Worm (Caenorhabditis elegans) whole organism, L1 larva: ENCODE measurements around the gene math-33.

Source experiments
- F16B12.6 ChIP-seq: fragments of 150-350 bp; optimal IDR thresholded peaks from 2 replicates; lab custom pipeline; 2014; ENCODE audit warnings: missing biosample characterization, missing genetic modification characterization
- ceh-63 ChIP-seq: fragments of 200-800 bp; sonication (Bioruptor generic); optimal IDR thresholded peaks from 2 replicates; lab custom pipeline; 2018; ENCODE audit warnings: mild to moderate bottlenecking, missing genetic modification characterization, missing compliant biosample characterization
- ceh-90 ChIP-seq: sonication (generic microtip); optimal IDR thresholded peaks from 2 replicates; lab custom pipeline; 2016; ENCODE audit warnings: missing genetic modification characterization, missing compliant biosample characterization
- dpl-1 ChIP-seq, 3 experiments: fragments of 150-350 bp in 2 of 3; sonication (generic microtip) in 1 of 3; optimal IDR thresholded peaks; 2 replicates each; lab custom pipeline; 2014 to 2017; ENCODE audit warnings: missing biosample characterization in 3 of 3, missing genetic modification characterization in 3 of 3, missing genetic modification reagents in 3 of 3
- dsc-1 ChIP-seq: sonication (generic microtip); optimal IDR thresholded peaks from 2 replicates; lab custom pipeline; 2016; ENCODE audit warnings: mild to moderate bottlenecking, missing genetic modification characterization, missing compliant biosample characterization
- efl-1 ChIP-seq, 4 experiments: fragments of 150-350 bp; optimal IDR thresholded peaks in 3 of 4; peaks in 1 of 4; 1 replicate in 1 of 4; 2 replicates in 3 of 4; lab custom pipeline; 2014; ENCODE audit warnings: missing biosample characterization in 2 of 4, missing genetic modification characterization in 2 of 4, missing genetic modification reagents in 2 of 4
- efl-3 ChIP-seq: fragments of 200-800 bp; sonication (Bioruptor generic); optimal IDR thresholded peaks from 2 replicates; lab custom pipeline; 2018; ENCODE audit warnings: mild to moderate bottlenecking, missing genetic modification characterization, missing compliant biosample characterization
- elt-2 ChIP-seq: sonication (generic microtip); optimal IDR thresholded peaks from 2 replicates; lab custom pipeline; 2016; ENCODE audit warnings: missing genetic modification characterization, mild to moderate bottlenecking, inconsistent platforms, missing compliant biosample characterization, missing genetic modification reagents
- elt-3 ChIP-seq, 6 experiments: fragments of 150-350 bp in 1 of 6; sonication (generic microtip); optimal IDR thresholded peaks; 2 replicates each; lab custom pipeline; 2017 to 2018; ENCODE audit warnings: missing biosample characterization in 6 of 6, missing genetic modification characterization in 6 of 6, inconsistent platforms in 1 of 6
- fkh-4 ChIP-seq: sonication (generic microtip); optimal IDR thresholded peaks from 2 replicates; lab custom pipeline; 2016; ENCODE audit warnings: missing compliant biosample characterization, missing genetic modification characterization, borderline replicate concordance
- hlh-4 ChIP-seq: sonication (generic microtip); optimal IDR thresholded peaks from 2 replicates; lab custom pipeline; 2016; ENCODE audit warnings: mild to moderate bottlenecking, missing genetic modification characterization, missing compliant biosample characterization
- isw-1 ChIP-seq: fragments of 200-800 bp; sonication (Bioruptor generic); IDR thresholded peaks from 2 replicates; pipeline ENCODE4 v1.3.6; 2022; ENCODE audit warnings: missing genetic modification characterization, missing compliant biosample characterization
- jun-1 ChIP-seq: fragments of 150-350 bp; optimal IDR thresholded peaks from 2 replicates; lab custom pipeline; 2014; ENCODE audit warnings: missing biosample characterization, missing genetic modification reagents, missing genetic modification characterization
- lin-13 ChIP-seq: fragments of 150-350 bp; optimal IDR thresholded peaks from 2 replicates; lab custom pipeline; 2014; ENCODE audit warnings: missing biosample characterization, missing genetic modification reagents, missing genetic modification characterization
- lin-14 ChIP-seq: fragments of 200-800 bp; sonication (Bioruptor generic); optimal IDR thresholded peaks from 2 replicates; lab custom pipeline; 2018; ENCODE audit warnings: mild to moderate bottlenecking, missing genetic modification characterization, moderate library complexity, missing compliant biosample characterization
- lin-15B ChIP-seq: fragments of 150-350 bp; sonication (generic microtip); optimal IDR thresholded peaks from 3 replicates; lab custom pipeline; 2014; ENCODE audit warnings: missing biosample characterization, missing genetic modification characterization
- lin-35 ChIP-seq, 2 experiments: fragments of 150-350 bp; optimal IDR thresholded peaks; 2 replicates each; lab custom pipeline; 2014; ENCODE audit warnings: missing biosample characterization in 2 of 2, missing genetic modification characterization in 2 of 2, missing genetic modification reagents in 2 of 2
- lir-3 ChIP-seq: sonication (generic microtip); optimal IDR thresholded peaks from 2 replicates; lab custom pipeline; 2016; ENCODE audit warnings: mild to moderate bottlenecking, missing genetic modification characterization, moderate library complexity, missing compliant biosample characterization; ENCODE audit not compliant: poor library complexity
- lsy-2 ChIP-seq, 2 experiments: fragments of 150-350 bp; optimal IDR thresholded peaks; 2 replicates each; lab custom pipeline; 2014; ENCODE audit warnings: missing biosample characterization in 2 of 2, missing genetic modification characterization in 2 of 2
- mdl-1 ChIP-seq, 2 experiments: fragments of 150-350 bp; optimal IDR thresholded peaks; 2 replicates each; lab custom pipeline; 2014 to 2017; ENCODE audit warnings: missing biosample characterization in 2 of 2, missing genetic modification characterization in 2 of 2, inconsistent platforms in 1 of 2
- mep-1 ChIP-seq: fragments of 150-350 bp; optimal IDR thresholded peaks from 2 replicates; lab custom pipeline; 2014; ENCODE audit warnings: missing biosample characterization, missing genetic modification characterization
- nhr-11 ChIP-seq: fragments of 150-350 bp; optimal IDR thresholded peaks from 2 replicates; lab custom pipeline; 2014; ENCODE audit warnings: missing biosample characterization, missing genetic modification characterization
- nhr-20 ChIP-seq: sonication (generic microtip); optimal IDR thresholded peaks from 2 replicates; lab custom pipeline; 2016; ENCODE audit warnings: mild to moderate bottlenecking, missing genetic modification characterization, missing compliant biosample characterization
- nhr-237 ChIP-seq: fragments of 150-350 bp; optimal IDR thresholded peaks from 2 replicates; lab custom pipeline; 2014; ENCODE audit warnings: missing biosample characterization, missing genetic modification characterization
- nhr-28 ChIP-seq: fragments of 150-350 bp; optimal IDR thresholded peaks from 2 replicates; lab custom pipeline; 2014; ENCODE audit warnings: missing biosample characterization, missing genetic modification characterization
- nhr-47 ChIP-seq: sonication (generic microtip); optimal IDR thresholded peaks from 2 replicates; lab custom pipeline; 2016; ENCODE audit warnings: mild to moderate bottlenecking, missing genetic modification characterization, moderate library complexity, missing compliant biosample characterization
- nhr-71 ChIP-seq: sonication (generic microtip); optimal IDR thresholded peaks from 2 replicates; lab custom pipeline; 2016; ENCODE audit warnings: mild to moderate bottlenecking, missing genetic modification characterization, moderate library complexity, missing compliant biosample characterization
- nhr-77 ChIP-seq: fragments of 150-350 bp; optimal IDR thresholded peaks from 2 replicates; lab custom pipeline; 2014; ENCODE audit warnings: missing biosample characterization, missing genetic modification characterization
- nhr-84 ChIP-seq: sonication (generic microtip); optimal IDR thresholded peaks from 2 replicates; lab custom pipeline; 2017; ENCODE audit warnings: missing biosample characterization, missing genetic modification characterization
- nhr-85 ChIP-seq: sonication (generic microtip); peaks from one replicate; lab custom pipeline; 2016; ENCODE audit warnings: missing genetic modification characterization, inconsistent platforms, missing compliant biosample characterization
- pag-3 ChIP-seq: sonication (generic microtip); optimal IDR thresholded peaks from 2 replicates; lab custom pipeline; 2017; ENCODE audit warnings: missing genetic modification characterization, mild to moderate bottlenecking, missing compliant biosample characterization, antibody characterized with exemption, borderline replicate concordance; ENCODE audit not compliant: insufficient read depth
- pqm-1 ChIP-seq: sonication (generic microtip); optimal IDR thresholded peaks from 3 replicates; lab custom pipeline; 2017; ENCODE audit warnings: missing biosample characterization, missing genetic modification characterization
- rnt-1 ChIP-seq: sonication (generic microtip); optimal IDR thresholded peaks from 2 replicates; lab custom pipeline; 2016; ENCODE audit warnings: mild to moderate bottlenecking, missing genetic modification characterization, moderate library complexity, missing compliant biosample characterization
- snu-23 ChIP-seq: sonication (generic microtip); optimal IDR thresholded peaks from 2 replicates; lab custom pipeline; 2016; ENCODE audit warnings: missing genetic modification characterization, missing compliant biosample characterization
- sox-4 ChIP-seq: sonication (generic microtip); optimal IDR thresholded peaks from 2 replicates; lab custom pipeline; 2016; ENCODE audit warnings: missing genetic modification characterization, missing compliant biosample characterization
- sptf-1 ChIP-seq: fragments of 150-350 bp; optimal IDR thresholded peaks from 2 replicates; lab custom pipeline; 2014; ENCODE audit warnings: missing biosample characterization, missing genetic modification characterization
- swsn-7 ChIP-seq: sonication (generic microtip); optimal IDR thresholded peaks from 2 replicates; lab custom pipeline; 2016; ENCODE audit warnings: missing genetic modification characterization, missing compliant biosample characterization
- tbx-2 ChIP-seq: sonication (generic microtip); optimal IDR thresholded peaks from 2 replicates; lab custom pipeline; 2016; ENCODE audit warnings: missing genetic modification characterization, missing compliant biosample characterization
- unc-130 ChIP-seq: fragments of 150-350 bp; optimal IDR thresholded peaks from 2 replicates; lab custom pipeline; 2017; ENCODE audit warnings: missing biosample characterization, missing genetic modification characterization, inconsistent platforms
- unc-30 ChIP-seq: sonication (generic microtip); optimal IDR thresholded peaks from 2 replicates; lab custom pipeline; 2017; ENCODE audit warnings: missing biosample characterization, missing genetic modification characterization
- unc-86 ChIP-seq: sonication (generic microtip); optimal IDR thresholded peaks from 2 replicates; lab custom pipeline; 2016; ENCODE audit warnings: missing genetic modification characterization, missing compliant biosample characterization
- xbp-1 ChIP-seq: sonication (generic microtip); optimal IDR thresholded peaks from 2 replicates; lab custom pipeline; 2016; ENCODE audit warnings: missing genetic modification characterization, missing compliant biosample characterization
- zip-4 ChIP-seq: fragments of 200-800 bp; sonication (Bioruptor generic); optimal IDR thresholded peaks from 2 replicates; lab custom pipeline; 2018; ENCODE audit warnings: mild to moderate bottlenecking, missing genetic modification characterization, moderate library complexity, missing compliant biosample characterization

The math-33 gene

DNA sequence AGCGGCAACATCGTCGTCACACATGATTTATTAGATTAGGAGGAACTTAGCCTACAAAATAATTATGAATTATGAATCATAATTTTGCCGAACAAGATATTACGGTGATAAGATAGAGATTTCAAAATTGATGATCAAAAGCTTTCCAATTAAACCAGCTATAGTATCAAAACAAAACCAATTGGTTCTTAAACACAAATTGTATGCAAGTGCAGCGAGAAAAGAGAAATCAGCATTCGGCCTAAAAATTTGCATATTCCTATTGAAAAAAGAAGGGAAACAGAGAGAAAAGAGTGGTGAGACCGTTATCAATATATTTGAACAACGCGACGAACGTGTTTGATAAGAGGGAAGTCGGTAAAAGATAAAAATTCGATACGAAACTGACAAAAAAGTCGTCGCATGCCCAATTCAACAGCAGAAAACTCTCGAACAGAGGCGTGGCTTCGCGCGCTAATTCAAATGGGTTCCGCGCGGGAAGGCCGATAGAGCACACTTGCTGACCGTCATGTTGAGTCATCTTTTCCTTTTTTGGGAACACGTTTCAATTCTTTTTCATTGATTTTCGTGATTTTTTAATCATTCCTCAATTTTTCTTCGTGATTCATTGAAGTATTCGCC, 35.5 kb upstream of the math-33 start, which contains the start of gene act-2 (continued):
- TF ChIP-seq nhr-85 (tag; lab: Kevin White, UChicago) (peak; percentile 87), sptf-1 (tag; lab: Kevin White, UChicago) (no peak), unc-86 (tag; lab: Kevin White, UChicago) (peak; percentile 68), lin-14 (GFP tag; lab: Kevin White, UChicago) (peak; percentile 94), F16B12.6 (tag; lab: Kevin White, UChicago) (peak; percentile 13), hlh-4 (no peak), rnt-1 (tag; lab: Kevin White, UChicago) (peak; percentile 18), jun-1 (tag; lab: Kevin White, UChicago) (peak; percentile 85), tbx-2 (tag; lab: Kevin White, UChicago) (peak; percentile 60), sox-4 (tag; lab: Kevin White, UChicago) (no peak), zip-4 (GFP tag; lab: Kevin White, UChicago) (no peak), fkh-4 (tag; lab: Kevin White, UChicago) (no peak), elt-3 (tag; optimal IDR thresholded peaks at IDR 0.05; lab: Kevin White, UChicago) (peak in 4 of 6 experiments; percentile 53 to 94 (median 74)), xbp-1 (tag; lab: Kevin White, UChicago) (peak; percentile 69), dpl-1 (GFP tag; optimal IDR thresholded peaks at IDR 0.05; lab: Kevin White, UChicago) (peak; percentile 89 to 93 (median 93)), efl-3 (no peak), lir-3 (tag; lab: Kevin White, UChicago) (peak; percentile 32), snu-23 (GFP tag; lab: Kevin White, UChicago) (peak; percentile 92), nhr-71 (tag; lab: Kevin White, UChicago) (peak; percentile 85), swsn-7 (peak; percentile 75), lin-15B (peak; percentile 65), nhr-84 (tag; lab: Kevin White, UChicago) (no peak)

DNA sequence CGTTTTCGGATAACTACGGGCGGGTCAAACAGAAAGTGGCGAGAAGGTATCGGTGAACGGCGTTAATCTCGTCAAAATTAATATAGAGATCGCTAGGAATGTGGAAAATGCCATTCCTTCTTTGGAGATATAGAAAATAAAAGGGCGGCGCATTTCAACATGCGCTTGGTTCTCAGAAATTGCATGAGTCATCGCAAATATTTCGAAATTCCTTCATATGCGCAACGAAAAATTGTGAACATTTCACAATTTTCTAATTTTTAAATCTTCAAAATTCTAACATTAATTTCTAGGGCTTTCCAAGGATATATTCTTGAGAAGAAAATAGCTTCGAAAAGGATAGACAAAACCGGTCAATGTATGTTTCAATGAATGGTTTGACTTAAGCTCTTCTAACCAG, 34.8 kb upstream of the math-33 start:
- TF ChIP-seq jun-1 (tag; lab: Kevin White, UChicago): peak; percentile 66
- no peak for TF ChIP-seq nhr-71 (tag; lab: Kevin White, UChicago)

DNA sequence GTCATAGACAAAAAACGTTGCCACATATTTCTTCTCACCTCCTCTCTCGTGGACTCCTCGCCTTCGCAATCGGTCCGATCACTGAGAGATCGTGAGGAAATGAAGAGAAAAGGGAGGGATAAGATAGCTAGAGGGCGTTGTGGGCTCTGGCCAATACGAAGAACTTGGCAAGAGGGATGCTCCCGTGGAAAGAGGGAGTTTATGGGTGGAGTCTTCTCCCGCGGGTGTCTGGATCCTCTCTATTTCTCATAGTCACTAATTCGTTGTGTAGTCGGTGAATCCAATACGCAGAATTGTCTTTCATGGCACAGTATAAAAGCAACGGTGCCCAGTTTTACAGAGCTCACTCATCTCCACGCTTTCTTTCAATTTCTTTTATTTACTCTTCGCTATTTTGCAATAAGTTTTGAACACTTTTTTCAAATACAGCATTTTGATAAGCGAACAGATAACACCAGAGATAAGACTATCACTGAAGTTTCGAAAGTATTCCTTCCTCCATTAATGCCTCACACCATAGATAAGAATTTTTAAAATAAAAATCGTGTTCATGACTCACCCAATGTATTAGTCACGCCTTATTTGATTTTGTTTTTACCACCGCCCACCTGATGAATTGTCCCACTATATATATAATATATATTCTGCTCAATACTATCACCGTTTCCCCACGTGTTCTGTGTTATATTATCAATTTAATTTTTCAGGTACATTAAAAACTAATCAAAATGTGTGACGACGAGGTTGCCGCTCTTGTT, 33.2 kb upstream of the math-33 start, which contains the start of gene act-1:
act-1 (plus strand) TSS at position 708 of the 758 bp plus-strand sequence.
- peak; percentile 21 for TF ChIP-seq nhr-47 (tag; lab: Kevin White, UChicago)
- peak; percentile 86 for TF ChIP-seq elt-2 (tag; lab: Kevin White, UChicago)
- TF ChIP-seq efl-1 (optimal IDR thresholded peaks at IDR 0.05; lab: Kevin White, UChicago): peak in 1 of 2 experiments; percentile 18
- TF ChIP-seq efl-1 (GFP tag; optimal IDR thresholded peaks at IDR 0.05 in 1 of 2; lab: Kevin White, UChicago): peak in 1 of 2 experiments; percentile 71
- TF ChIP-seq nhr-71 (tag; lab: Kevin White, UChicago): peak; percentile 85
- TF ChIP-seq mdl-1 (tag; optimal IDR thresholded peaks at IDR 0.05; lab: Kevin White, UChicago): peak in 1 of 2 experiments; percentile 12
- TF ChIP-seq ceh-63 (GFP tag; lab: Kevin White, UChicago): no peak
- peak; percentile 50 for TF ChIP-seq nhr-77 (tag; lab: Kevin White, UChicago)
- TF ChIP-seq unc-86 (tag; lab: Kevin White, UChicago): no peak
- peak; percentile 67 for TF ChIP-seq lin-14 (GFP tag; lab: Kevin White, UChicago)
- TF ChIP-seq nhr-237: no peak
- no peak for TF ChIP-seq mep-1 (tag; lab: Kevin White, UChicago)
- peak; percentile 55 for TF ChIP-seq nhr-20
- no peak for TF ChIP-seq dpl-1 (GFP tag; optimal IDR thresholded peaks at IDR 0.05; lab: Kevin White, UChicago)
- peak; percentile 38 for TF ChIP-seq snu-23 (GFP tag; lab: Kevin White, UChicago)
- peak; percentile 65 for TF ChIP-seq pqm-1 (tag; lab: Kevin White, UChicago)
- peak; percentile 48 for TF ChIP-seq swsn-7
- peak; percentile 60 for TF ChIP-seq dsc-1 (tag; lab: Kevin White, UChicago)
- TF ChIP-seq lsy-2 (tag; optimal IDR thresholded peaks at IDR 0.05; lab: Kevin White, UChicago): peak; percentile 11 to 51
- TF ChIP-seq rnt-1 (tag; lab: Kevin White, UChicago): peak; percentile 77
- peak in 1 of 2 experiments; percentile 3 for TF ChIP-seq lin-35 (GFP tag; optimal IDR thresholded peaks at IDR 0.05; lab: Kevin White, UChicago)
- TF ChIP-seq zip-4 (GFP tag; lab: Kevin White, UChicago): peak; percentile 14
- peak; percentile 61 for TF ChIP-seq nhr-11
- TF ChIP-seq pag-3 (tag; lab: Kevin White, UChicago): peak; percentile 35
- no peak for TF ChIP-seq nhr-28
- peak; percentile 1 for TF ChIP-seq xbp-1 (tag; lab: Kevin White, UChicago)
- TF ChIP-seq fkh-4 (tag; lab: Kevin White, UChicago): peak; percentile 44
- no peak for TF ChIP-seq lin-13
- no peak for TF ChIP-seq ceh-90 (tag; lab: Kevin White, UChicago)
- no peak for TF ChIP-seq isw-1 (GFP tag; lab: Robert Waterston, UW)
- TF ChIP-seq unc-30 (tag; lab: Kevin White, UChicago): no peak
- peak; percentile 19 for TF ChIP-seq unc-130
- TF ChIP-seq tbx-2 (tag; lab: Kevin White, UChicago): peak; percentile 21
